Worm (Caenorhabditis elegans): ENCODE data around the gene nhr-238.

The nhr-238 gene

DNA sequence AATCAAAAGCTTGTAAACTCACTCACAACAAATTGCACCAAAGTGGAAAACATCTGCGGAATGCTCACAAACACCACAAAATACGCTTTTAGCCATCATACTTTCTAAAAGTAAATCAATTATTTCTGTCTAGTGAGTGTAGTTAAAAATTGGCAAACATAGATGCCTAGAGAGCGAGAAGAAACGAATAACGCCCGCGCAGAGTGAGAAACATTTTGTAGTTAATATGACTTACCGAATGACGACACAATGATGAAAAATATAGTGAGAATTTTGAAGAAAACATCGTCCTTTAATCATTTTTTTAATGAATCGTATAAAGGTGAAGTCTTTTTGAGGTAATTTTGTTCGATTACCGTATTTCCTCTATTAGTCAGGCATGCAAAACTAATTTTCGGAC is at the start of gene nhr-238:
Gene nhr-238, minus strand, starts transcription at position 104 of the 400 bp plus-strand sequence.
- TF ChIP-seq dao-5 (tag; optimal IDR thresholded peaks at IDR 0.05) (no peak), W03F9.2 (tag; optimal IDR thresholded peaks at IDR 0.05) (no peak), him-1 (tag; optimal IDR thresholded peaks at IDR 0.05) (no peak)

DNA sequence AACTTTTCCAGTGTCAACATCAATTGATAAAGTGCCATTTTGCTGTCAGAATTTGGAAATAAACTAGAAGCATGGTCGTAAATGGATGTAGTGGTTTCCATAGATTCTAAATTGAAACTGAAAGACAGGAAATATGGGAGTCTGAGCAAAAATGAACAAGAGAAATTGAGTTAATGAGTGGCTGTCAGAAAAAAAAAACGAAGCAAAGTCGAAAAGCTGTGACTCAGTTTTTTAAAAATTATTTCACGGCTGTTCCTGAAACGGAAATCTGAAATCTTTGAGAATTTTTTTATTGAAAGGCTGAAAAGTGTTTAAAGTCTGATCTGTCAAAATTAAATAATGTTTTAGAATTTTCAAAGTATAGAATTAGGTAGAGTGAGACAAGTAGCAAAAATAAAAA is 49.0 kb upstream of the nhr-238 start, which contains the start of gene srw-98:
Gene srw-98, minus strand, starts transcription at position 101 of the 400 bp plus-strand sequence.
- TF ChIP-seq W03F9.2 (tag; optimal IDR thresholded peaks at IDR 0.05) (no peak), him-1 (tag; optimal IDR thresholded peaks at IDR 0.05) (no peak), dao-5 (tag; optimal IDR thresholded peaks at IDR 0.05) (no peak)

DNA sequence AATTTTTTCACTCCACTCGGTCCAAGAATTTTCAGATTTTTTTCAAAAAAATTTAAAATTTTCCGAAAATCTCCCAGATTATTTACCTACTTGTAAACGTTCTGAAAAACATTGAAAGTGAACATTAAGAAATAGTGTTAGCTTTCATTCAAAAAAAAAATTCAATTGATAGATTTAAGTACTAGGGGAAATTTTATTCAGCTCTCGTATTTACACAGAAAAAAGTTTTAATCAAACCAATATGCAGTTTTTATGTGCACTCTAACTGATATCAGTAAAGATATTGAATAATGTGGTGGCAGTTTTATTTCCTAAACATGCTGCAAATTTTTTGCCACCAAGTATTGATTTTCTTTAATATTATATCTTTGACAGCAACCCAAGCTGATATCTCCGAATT is 39.0 kb upstream of the nhr-238 start, which contains the start of gene irld-42:
Gene irld-42, plus strand, starts transcription at position 301 of the 400 bp plus-strand sequence.
- no peak for TF ChIP-seq dao-5 (tag; optimal IDR thresholded peaks at IDR 0.05)
- no peak for TF ChIP-seq W03F9.2 (tag; optimal IDR thresholded peaks at IDR 0.05)
- no peak for TF ChIP-seq him-1 (tag; optimal IDR thresholded peaks at IDR 0.05)

ce11 chrV:1666904-1667303 is 37.7 kb upstream of the nhr-238 start, which contains the start of gene K04F1.8:
Gene K04F1.8 (plus strand): TSS chrV:1667204.
- TF ChIP-seq dao-5 (tag; optimal IDR thresholded peaks at IDR 0.05) (no peak), W03F9.2 (tag; optimal IDR thresholded peaks at IDR 0.05) (no peak), him-1 (tag; optimal IDR thresholded peaks at IDR 0.05) (no peak)

DNA sequence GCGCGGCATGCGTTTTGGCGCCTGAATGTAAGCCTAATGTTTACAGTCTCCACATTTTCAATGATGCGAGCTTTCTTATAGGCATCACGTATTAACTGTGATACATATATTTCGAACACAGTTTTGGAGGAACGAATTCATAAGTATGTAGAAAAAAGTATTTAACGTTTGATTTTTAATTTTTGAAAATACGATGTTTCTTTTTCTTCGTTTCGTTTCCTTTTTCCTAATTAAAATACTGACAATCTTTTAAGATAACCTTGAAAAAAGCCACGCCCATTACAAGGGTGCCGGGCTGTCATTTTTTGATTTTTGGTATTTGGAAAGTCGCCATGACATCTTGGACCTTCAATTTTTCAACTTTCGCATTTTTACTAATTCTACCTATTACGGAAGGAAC is 35.7 kb upstream of the nhr-238 start, which contains the start of gene K04F1.9:
Gene K04F1.9, plus strand, starts transcription at position 301 of the 400 bp plus-strand sequence.
- TF ChIP-seq him-1 (tag; optimal IDR thresholded peaks at IDR 0.05) (no peak), dao-5 (tag; optimal IDR thresholded peaks at IDR 0.05) (no peak), W03F9.2 (tag; optimal IDR thresholded peaks at IDR 0.05) (no peak)

DNA sequence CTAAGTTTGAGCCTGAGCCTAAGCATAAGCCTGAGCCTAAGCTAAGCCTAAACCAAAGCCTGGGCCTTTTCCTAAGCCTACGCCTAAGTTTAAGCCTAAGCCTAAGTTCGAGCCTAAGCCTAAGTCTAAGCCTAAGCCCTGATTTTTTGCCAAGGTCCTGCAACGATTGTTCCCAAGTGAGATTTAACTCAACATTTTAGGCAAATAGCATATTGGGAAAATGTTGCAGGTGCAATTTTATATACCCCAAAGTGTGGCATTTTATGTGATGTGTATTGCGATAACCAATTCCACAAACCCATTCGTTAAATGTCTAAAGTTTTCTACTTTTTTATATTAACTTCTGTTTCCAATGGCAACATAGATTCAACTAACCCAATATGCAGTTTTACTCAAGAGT is 33.0 kb upstream of the nhr-238 start, which contains the start of gene irld-40:
Gene irld-40, plus strand, starts transcription at position 301 of the 400 bp plus-strand sequence.
- TF ChIP-seq dao-5 (tag; optimal IDR thresholded peaks at IDR 0.05): no peak
- TF ChIP-seq W03F9.2 (tag; optimal IDR thresholded peaks at IDR 0.05): no peak
- TF ChIP-seq him-1 (tag; optimal IDR thresholded peaks at IDR 0.05): no peak

DNA sequence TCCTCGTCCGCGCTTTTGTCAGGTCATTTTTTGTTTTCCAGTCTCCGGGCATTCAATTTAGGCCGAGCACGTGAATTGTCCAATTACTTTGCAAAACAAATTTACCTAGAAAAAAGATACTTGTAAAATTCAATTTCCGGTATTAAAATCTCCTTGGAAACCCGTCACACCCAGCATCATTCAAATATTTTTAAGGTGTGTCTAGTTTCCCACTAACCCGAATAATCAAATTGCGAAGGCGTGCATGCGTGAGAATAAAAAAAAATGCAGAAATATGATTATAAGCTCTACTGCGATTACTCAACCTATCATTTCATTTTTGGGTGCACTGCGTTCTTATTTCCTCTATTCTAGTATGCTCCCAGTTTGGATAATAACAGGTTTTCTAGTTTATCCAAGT is 25.6 kb upstream of the nhr-238 start, which contains the start of gene irld-11:
Gene irld-11, plus strand, starts transcription at position 301 of the 400 bp plus-strand sequence.
- TF ChIP-seq him-1 (tag; optimal IDR thresholded peaks at IDR 0.05) (no peak), dao-5 (tag; optimal IDR thresholded peaks at IDR 0.05) (no peak), W03F9.2 (tag; optimal IDR thresholded peaks at IDR 0.05) (no peak)

DNA sequence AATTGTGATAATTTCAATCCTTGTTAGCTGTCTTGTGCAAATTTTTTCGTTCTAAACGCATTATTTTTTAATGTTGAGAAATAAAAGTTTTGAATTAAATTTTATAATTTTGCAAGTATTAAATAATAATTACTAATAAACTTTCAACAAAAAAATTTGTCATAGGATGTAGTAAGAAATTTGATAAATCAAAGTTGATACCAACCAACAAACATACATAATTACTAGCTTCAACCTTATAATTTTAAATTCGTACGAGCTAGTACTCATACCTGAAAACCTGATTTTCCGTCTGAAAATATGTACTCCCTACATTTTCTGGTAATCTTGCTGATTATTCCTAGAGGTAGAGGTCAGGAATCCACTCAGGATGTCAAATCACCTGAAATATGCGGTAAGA is 21.8 kb upstream of the nhr-238 start, which contains the start of gene irld-44:
Gene irld-44, plus strand, starts transcription at position 301 of the 400 bp plus-strand sequence.
- TF ChIP-seq him-1 (tag; optimal IDR thresholded peaks at IDR 0.05): no peak
- TF ChIP-seq dao-5 (tag; optimal IDR thresholded peaks at IDR 0.05): no peak
- TF ChIP-seq W03F9.2 (tag; optimal IDR thresholded peaks at IDR 0.05): no peak

DNA sequence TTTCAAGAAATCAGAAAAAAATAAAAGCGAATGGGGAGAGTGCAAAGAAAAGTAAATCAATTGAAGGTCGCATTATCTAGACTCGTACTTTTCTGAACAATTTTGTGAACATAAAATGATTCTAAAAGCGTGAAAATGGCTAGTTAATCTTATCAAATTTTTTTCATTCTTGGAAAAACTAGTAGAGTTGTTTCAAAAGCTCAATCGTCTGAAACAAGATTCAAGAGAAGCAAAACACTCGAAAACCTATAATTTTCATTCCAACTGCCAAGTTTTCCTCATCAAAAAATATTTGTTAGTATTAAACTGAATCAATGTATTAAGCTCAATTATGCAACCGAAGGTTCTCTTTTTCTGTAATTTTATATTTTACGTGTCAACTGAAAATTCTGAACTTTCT is 18.8 kb upstream of the nhr-238 start, which contains the start of gene irld-45:
Gene irld-45, plus strand, starts transcription at position 301 of the 400 bp plus-strand sequence.
- no peak for TF ChIP-seq dao-5 (tag; optimal IDR thresholded peaks at IDR 0.05)

DNA sequence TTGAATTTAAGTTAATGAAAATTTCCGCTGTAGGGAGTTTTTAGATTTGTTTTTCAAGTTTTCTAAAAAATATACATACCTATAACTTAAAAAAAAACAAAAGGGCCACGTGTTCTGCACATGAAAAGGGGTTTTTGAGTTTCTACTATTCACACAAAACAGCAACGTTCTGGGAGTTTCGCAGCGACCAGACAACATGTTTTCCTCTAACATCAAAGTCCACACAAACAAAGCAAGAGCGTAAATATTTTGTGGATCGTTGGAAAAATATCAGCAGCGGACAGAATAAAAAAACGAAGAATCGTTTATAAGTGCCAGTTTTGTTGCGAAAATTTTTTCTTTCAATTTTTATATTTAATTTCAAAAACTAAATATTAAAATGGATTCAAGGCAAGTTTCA is 14.7 kb upstream of the nhr-238 start, which contains the start of gene alh-2:
Gene alh-2, plus strand, starts transcription at position 284 of the 400 bp plus-strand sequence.
- no peak for TF ChIP-seq him-1 (tag; optimal IDR thresholded peaks at IDR 0.05)
- TF ChIP-seq W03F9.2 (tag; optimal IDR thresholded peaks at IDR 0.05): no peak
- TF ChIP-seq dao-5 (tag; optimal IDR thresholded peaks at IDR 0.05): no peak

DNA sequence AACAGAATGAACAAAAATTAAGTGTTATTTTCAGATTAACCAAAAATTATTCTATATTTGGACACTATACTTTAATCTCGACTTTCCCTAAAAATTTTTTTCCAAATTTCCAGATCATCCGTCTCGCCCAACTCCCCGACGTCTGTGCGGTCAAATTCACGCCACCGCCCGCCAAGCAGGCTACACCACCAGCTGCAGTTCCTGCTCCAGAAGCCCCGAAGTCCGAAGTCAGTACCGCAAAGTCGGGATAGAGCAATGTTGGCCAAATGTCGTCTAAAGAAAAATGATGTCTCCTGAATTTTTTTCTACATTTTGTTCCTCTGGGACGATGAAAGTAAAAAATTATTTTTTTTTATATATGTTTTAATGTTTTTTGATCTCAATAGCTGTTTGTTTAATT is 13.5 kb upstream of the nhr-238 start:
- no peak for TF ChIP-seq him-1 (tag; optimal IDR thresholded peaks at IDR 0.05)
- TF ChIP-seq W03F9.2 (tag; optimal IDR thresholded peaks at IDR 0.05): no peak
- no peak for TF ChIP-seq dao-5 (tag; optimal IDR thresholded peaks at IDR 0.05)

DNA sequence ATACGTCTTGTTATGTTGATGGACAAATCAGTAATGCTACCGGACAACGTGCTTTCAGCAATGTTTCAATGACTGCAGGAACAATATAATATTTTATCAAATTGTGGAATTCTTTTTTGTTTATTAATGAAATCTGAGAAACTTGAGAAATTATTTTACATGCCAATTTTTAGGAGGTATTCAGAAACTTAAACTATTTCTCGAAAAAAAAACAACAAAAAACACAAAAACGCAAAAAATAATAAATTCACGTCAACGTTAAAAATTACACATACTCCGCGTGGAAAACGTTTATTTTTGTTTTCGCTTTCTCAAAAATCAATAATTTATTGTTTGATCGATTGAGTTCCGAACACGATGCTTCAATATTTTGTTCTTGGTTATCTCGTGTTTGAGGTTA is 13.0 kb upstream of the nhr-238 start, which contains the start of gene Y46H3D.1:
Gene Y46H3D.1, plus strand, starts transcription at position 301 of the 400 bp plus-strand sequence.
- TF ChIP-seq W03F9.2 (tag; optimal IDR thresholded peaks at IDR 0.05) (no peak), him-1 (tag; optimal IDR thresholded peaks at IDR 0.05) (no peak), dao-5 (tag; optimal IDR thresholded peaks at IDR 0.05) (no peak)

- TF ChIP-seq dao-5 (tag; optimal IDR thresholded peaks at IDR 0.05) (no peak), W03F9.2 (tag; optimal IDR thresholded peaks at IDR 0.05) (no peak), him-1 (tag; optimal IDR thresholded peaks at IDR 0.05) (no peak)
Measured at ce11 chrV:1640008-1640407, 10.8 kb upstream of the nhr-238 start, which contains the start of gene str-221. Gene str-221 (plus strand): TSS chrV:1640308.

DNA sequence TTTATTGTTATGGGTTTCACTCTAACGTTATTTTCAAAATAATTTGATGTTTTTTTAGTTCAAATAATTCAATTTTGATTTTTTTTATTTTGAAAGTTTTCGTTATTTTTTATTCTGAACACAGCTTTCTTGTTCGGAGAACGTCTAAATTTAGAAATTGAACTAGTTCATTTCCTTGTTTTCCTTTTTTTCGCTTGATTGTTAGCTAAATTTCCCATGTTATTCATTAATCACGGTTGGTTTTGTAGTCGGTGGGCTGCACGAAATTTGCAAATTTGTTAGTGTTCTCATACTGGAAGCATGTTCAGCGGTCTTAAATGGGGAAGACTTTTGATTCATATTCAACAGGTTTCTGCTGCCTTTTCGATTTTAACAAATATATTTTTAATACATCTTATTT is 6.6 kb upstream of the nhr-238 start, which contains the start of gene str-222:
Gene str-222, plus strand, starts transcription at position 301 of the 400 bp plus-strand sequence.
- TF ChIP-seq him-1 (tag; optimal IDR thresholded peaks at IDR 0.05): no peak
- TF ChIP-seq W03F9.2 (tag; optimal IDR thresholded peaks at IDR 0.05): no peak
- no peak for TF ChIP-seq dao-5 (tag; optimal IDR thresholded peaks at IDR 0.05)

All from whole organism, L4/young adult.